Worm (Caenorhabditis elegans) whole organism, mixed stage, embryonic: ENCODE results near the gene gpa-6.

Experiments
- M03D4.4 ChIP-seq: sonication (generic microtip); optimal IDR thresholded peaks from 2 replicates; lab custom pipeline; 2017; ENCODE audit warnings: mild to moderate bottlenecking, missing genetic modification characterization, missing compliant biosample characterization
- bed-3 ChIP-seq: fragments of 200-800 bp; sonication (Bioruptor generic); optimal IDR thresholded peaks from 3 replicates; lab custom pipeline; 2018; ENCODE audit warnings: mild to moderate bottlenecking, missing genetic modification characterization, moderate library complexity, missing compliant biosample characterization
- blmp-1 ChIP-seq: fragments of 150-350 bp; optimal IDR thresholded peaks from 2 replicates; lab custom pipeline; 2014; ENCODE audit warnings: missing biosample characterization, missing genetic modification characterization
- ceh-39 ChIP-seq: fragments of 150-350 bp; optimal IDR thresholded peaks from 2 replicates; lab custom pipeline; 2014; ENCODE audit warnings: missing biosample characterization, missing genetic modification characterization
- ceh-43 ChIP-seq: fragments of 200-800 bp; sonication (Bioruptor generic); optimal IDR thresholded peaks from 2 replicates; lab custom pipeline; 2018; ENCODE audit warnings: mild to moderate bottlenecking, missing genetic modification characterization, moderate library complexity, missing compliant biosample characterization
- ceh-83 ChIP-seq: fragments of 200-800 bp; sonication (Bioruptor generic); optimal IDR thresholded peaks from 2 replicates; lab custom pipeline; 2018; ENCODE audit warnings: mild to moderate bottlenecking, missing genetic modification characterization, missing compliant biosample characterization
- ces-1 ChIP-seq: fragments of 150-350 bp; optimal IDR thresholded peaks from 2 replicates; lab custom pipeline; 2014; ENCODE audit warnings: missing biosample characterization, missing genetic modification reagents, missing genetic modification characterization
- cnd-1 ChIP-seq: fragments of 200-800 bp; sonication (Bioruptor generic); optimal IDR thresholded peaks from 2 replicates; lab custom pipeline; 2018; ENCODE audit warnings: mild to moderate bottlenecking, missing genetic modification characterization, missing compliant biosample characterization
- drap-1 ChIP-seq: fragments of 200-800 bp; sonication (Bioruptor generic); optimal IDR thresholded peaks from 3 replicates; lab custom pipeline; 2018; ENCODE audit warnings: mild to moderate bottlenecking, missing genetic modification characterization, missing compliant biosample characterization
- elt-1 ChIP-seq: sonication (generic microtip); optimal IDR thresholded peaks from 2 replicates; lab custom pipeline; 2017; ENCODE audit warnings: missing genetic modification characterization, mild to moderate bottlenecking, missing compliant biosample characterization, antibody characterized with exemption, moderate library complexity, borderline replicate concordance; ENCODE audit not compliant: insufficient read depth
- elt-3 ChIP-seq: fragments of 150-350 bp; optimal IDR thresholded peaks from 2 replicates; lab custom pipeline; 2014; ENCODE audit warnings: missing biosample characterization, missing genetic modification characterization
- flh-1 ChIP-seq: fragments of 200-800 bp; sonication (Bioruptor generic); optimal IDR thresholded peaks from 2 replicates; lab custom pipeline; 2018; ENCODE audit warnings: mild to moderate bottlenecking, missing genetic modification characterization, moderate library complexity, missing compliant biosample characterization
- ham-2 ChIP-seq: fragments of 200-800 bp; sonication (Bioruptor generic); optimal IDR thresholded peaks from 2 replicates; lab custom pipeline; 2018; ENCODE audit warnings: mild to moderate bottlenecking, missing genetic modification characterization, missing compliant biosample characterization
- hlh-1 ChIP-seq: fragments of 150-350 bp; optimal IDR thresholded peaks from 2 replicates; lab custom pipeline; 2014; ENCODE audit warnings: missing biosample characterization, missing genetic modification reagents, missing genetic modification characterization
- lin-13 ChIP-seq: fragments of 150-350 bp; optimal IDR thresholded peaks from 2 replicates; lab custom pipeline; 2014; ENCODE audit warnings: missing biosample characterization, missing genetic modification characterization
- lin-32 ChIP-seq: fragments of 200-800 bp; sonication (Bioruptor generic); optimal IDR thresholded peaks from 2 replicates; lab custom pipeline; 2018; ENCODE audit warnings: mild to moderate bottlenecking, missing genetic modification characterization, missing compliant biosample characterization
- lsy-2 ChIP-seq: fragments of 150-350 bp; optimal IDR thresholded peaks from 2 replicates; lab custom pipeline; 2014; ENCODE audit warnings: missing biosample characterization, missing genetic modification characterization
- mab-5 ChIP-seq: fragments of 150-350 bp; optimal IDR thresholded peaks from 2 replicates; lab custom pipeline; 2014; ENCODE audit warnings: missing biosample characterization, missing genetic modification characterization
- mep-1 ChIP-seq: fragments of 150-350 bp; optimal IDR thresholded peaks from 2 replicates; lab custom pipeline; 2017; ENCODE audit warnings: missing biosample characterization, missing genetic modification reagents, missing genetic modification characterization, inconsistent platforms
- mls-2 ChIP-seq: sonication (generic microtip); optimal IDR thresholded peaks from 2 replicates; lab custom pipeline; 2016; ENCODE audit warnings: mild to moderate bottlenecking, missing genetic modification characterization, moderate library complexity, missing compliant biosample characterization
- nhr-12 ChIP-seq: fragments of 150-350 bp; optimal IDR thresholded peaks from 2 replicates; lab custom pipeline; 2014; ENCODE audit warnings: missing biosample characterization, missing genetic modification characterization
- nhr-2 ChIP-seq: fragments of 150-350 bp; optimal IDR thresholded peaks from 2 replicates; lab custom pipeline; 2014; ENCODE audit warnings: missing biosample characterization, missing genetic modification characterization
- nhr-237 ChIP-seq: fragments of 150-350 bp; optimal IDR thresholded peaks from 2 replicates; lab custom pipeline; 2014; ENCODE audit warnings: missing biosample characterization, missing genetic modification characterization
- nhr-28 ChIP-seq: fragments of 150-350 bp; optimal IDR thresholded peaks from 2 replicates; lab custom pipeline; 2014; ENCODE audit warnings: missing biosample characterization, missing genetic modification characterization
- pha-4 ChIP-seq: fragments of 150-350 bp; optimal IDR thresholded peaks from 2 replicates; lab custom pipeline; 2018; ENCODE audit warnings: missing biosample characterization, missing genetic modification reagents, missing genetic modification characterization
- sem-2 ChIP-seq: fragments of 200-800 bp; sonication (Bioruptor generic); optimal IDR thresholded peaks from 2 replicates; lab custom pipeline; 2018; ENCODE audit warnings: mild to moderate bottlenecking, missing genetic modification characterization, missing compliant biosample characterization
- snpc-4 ChIP-seq: fragments of 150-350 bp; optimal IDR thresholded peaks from 2 replicates; lab custom pipeline; 2014; ENCODE audit warnings: missing biosample characterization, missing genetic modification characterization
- sptf-1 ChIP-seq: sonication (generic microtip); optimal IDR thresholded peaks from 2 replicates; lab custom pipeline; 2017; ENCODE audit warnings: mild to moderate bottlenecking, missing genetic modification characterization, moderate library complexity, missing compliant biosample characterization
- tbx-8 ChIP-seq: fragments of 200-800 bp; sonication (Bioruptor generic); optimal IDR thresholded peaks from 2 replicates; lab custom pipeline; 2018; ENCODE audit warnings: mild to moderate bottlenecking, missing genetic modification characterization, moderate library complexity, missing compliant biosample characterization
- unc-120 ChIP-seq: sonication (generic microtip); optimal IDR thresholded peaks from 2 replicates; lab custom pipeline; 2017; ENCODE audit warnings: missing genetic modification characterization, missing compliant biosample characterization; ENCODE audit not compliant: poor library complexity, severe bottlenecking
- unc-39 ChIP-seq: fragments of 150-350 bp; optimal IDR thresholded peaks from 2 replicates; lab custom pipeline; 2014; ENCODE audit warnings: missing biosample characterization, missing genetic modification characterization
- unc-62 ChIP-seq: fragments of 150-350 bp; optimal IDR thresholded peaks from 2 replicates; lab custom pipeline; 2014; ENCODE audit warnings: missing biosample characterization, missing genetic modification reagents, missing genetic modification characterization
- zip-8 ChIP-seq: fragments of 150-350 bp; optimal IDR thresholded peaks from 2 replicates; lab custom pipeline; 2014; ENCODE audit warnings: missing biosample characterization, missing genetic modification characterization
- ztf-11 ChIP-seq: fragments of 150-350 bp; optimal IDR thresholded peaks from 2 replicates; lab custom pipeline; 2014; ENCODE audit warnings: missing biosample characterization, missing genetic modification characterization

The gpa-6 gene

ce11 chrX:13163185-13163584, 27.8 kb upstream of the gpa-6 start:
- TF ChIP-seq unc-120 (tag; lab: Kevin White, UChicago) (no peak), unc-62 (GFP tag; lab: Kevin White, UChicago) (no peak), mab-5 (tag; lab: Kevin White, UChicago) (no peak), sem-2 (GFP tag; lab: Kevin White, UChicago) (no peak), tbx-8 (GFP tag; lab: Kevin White, UChicago) (no peak), flh-1 (GFP tag; lab: Kevin White, UChicago) (no peak), hlh-1 (no peak)
- TF ChIP-seq, all 35 proteins: peak for 0

DNA sequence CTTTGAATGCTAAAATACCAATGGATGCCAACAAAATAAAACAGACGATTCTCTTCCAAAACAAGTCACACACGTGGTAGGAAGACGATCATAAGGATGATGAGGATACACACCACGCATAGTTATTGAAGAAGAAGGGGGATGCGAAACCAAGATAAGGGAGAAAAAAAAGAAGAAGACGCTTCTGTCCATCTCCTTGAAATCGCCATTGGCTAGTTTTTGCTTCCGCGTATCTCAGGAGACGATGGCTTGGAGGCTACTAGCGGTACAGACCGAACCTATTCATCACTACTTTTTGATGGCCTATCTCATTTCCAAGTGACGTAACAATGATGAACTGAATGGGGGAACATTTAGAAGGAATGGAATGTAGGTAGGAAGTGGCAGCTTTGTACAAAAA, 26.7 kb upstream of the gpa-6 start:
- TF ChIP-seq ceh-43 (GFP tag; lab: Kevin White, UChicago) = no peak
- TF ChIP-seq elt-1 (tag; lab: Kevin White, UChicago) = peak; percentile 5
- peak; percentile 2 for TF ChIP-seq zip-8 (tag; lab: Kevin White, UChicago)
- peak; percentile 49 for TF ChIP-seq ham-2
- no peak for TF ChIP-seq ces-1 (GFP tag; lab: Kevin White, UChicago)

- TF ChIP-seq hlh-1 (no peak), mab-5 (tag; lab: Kevin White, UChicago) (no peak), blmp-1 (tag; lab: Kevin White, UChicago) (peak; percentile 17), elt-3 (peak; percentile 57)
Observed at ce11 chrX:13165686-13166085, 25.3 kb upstream of the gpa-6 start.

- TF ChIP-seq lin-13 (tag; lab: Kevin White, UChicago) = no peak
- no peak for TF ChIP-seq snpc-4
- TF ChIP-seq elt-3 = no peak
- TF ChIP-seq ceh-83 (GFP tag; lab: Kevin White, UChicago) = no peak
- peak; percentile 84 for TF ChIP-seq unc-62 (GFP tag; lab: Kevin White, UChicago)
- no peak for TF ChIP-seq tbx-8 (GFP tag; lab: Kevin White, UChicago)
- TF ChIP-seq pha-4 (tag; lab: Kevin White, UChicago) = no peak
- TF ChIP-seq blmp-1 (tag; lab: Kevin White, UChicago) = no peak
- TF ChIP-seq sptf-1 (tag; lab: Kevin White, UChicago) = no peak
- TF ChIP-seq mab-5 (tag; lab: Kevin White, UChicago) = no peak
- TF ChIP-seq lsy-2 = peak; percentile 2
- no peak for TF ChIP-seq nhr-12
- peak; percentile 72 for TF ChIP-seq zip-8 (tag; lab: Kevin White, UChicago)
- no peak for TF ChIP-seq ceh-43 (GFP tag; lab: Kevin White, UChicago)
- TF ChIP-seq flh-1 (GFP tag; lab: Kevin White, UChicago) = no peak
- TF ChIP-seq nhr-2 (tag; lab: Kevin White, UChicago) = peak; percentile 88
- TF ChIP-seq nhr-28 (tag; lab: Kevin White, UChicago) = no peak
- peak; percentile 70 for TF ChIP-seq unc-120 (tag; lab: Kevin White, UChicago)
- no peak for TF ChIP-seq lin-32 (GFP tag; lab: Kevin White, UChicago)
- TF ChIP-seq ceh-39 (tag; lab: Kevin White, UChicago) = no peak
- TF ChIP-seq drap-1 (GFP tag; lab: Kevin White, UChicago) = no peak
- peak; percentile 97 for TF ChIP-seq hlh-1
- no peak for TF ChIP-seq nhr-237 (tag; lab: Kevin White, UChicago)
- TF ChIP-seq sem-2 (GFP tag; lab: Kevin White, UChicago) = no peak
- TF ChIP-seq mep-1 (tag; lab: Kevin White, UChicago) = no peak
- TF ChIP-seq ztf-11 = no peak
- TF ChIP-seq M03D4.4 (tag; lab: Kevin White, UChicago) = no peak
- peak; percentile 33 for TF ChIP-seq ham-2
- peak; percentile 27 for TF ChIP-seq mls-2
- no peak for TF ChIP-seq cnd-1 (tag; lab: Kevin White, UChicago)
- TF ChIP-seq elt-1 (tag; lab: Kevin White, UChicago) = peak; percentile 94
- peak; percentile 23 for TF ChIP-seq ces-1 (GFP tag; lab: Kevin White, UChicago)
Observed at ce11 chrX:13169133-13169532, 21.9 kb upstream of the gpa-6 start.

DNA sequence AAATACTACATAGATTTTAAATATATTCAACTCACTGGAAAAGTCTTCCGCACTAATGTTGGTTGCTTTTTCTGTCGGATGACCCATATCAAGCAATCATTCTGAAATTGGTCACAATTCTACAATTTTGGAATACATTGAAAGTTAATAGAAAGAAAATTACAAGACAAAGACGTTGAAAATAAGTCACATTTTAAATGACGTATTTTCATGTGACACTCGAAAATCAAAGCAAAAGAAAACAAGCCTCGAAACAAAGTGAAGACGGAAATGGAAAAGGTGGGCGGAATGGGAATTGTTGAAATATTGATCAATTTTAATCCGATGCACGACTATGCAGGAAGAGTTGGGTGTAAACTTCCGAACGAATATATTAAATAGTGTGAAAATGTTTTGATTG, 21.0 kb upstream of the gpa-6 start, which contains the start of gene mob-2:
Gene mob-2, minus strand, starts transcription at position 101 of the 400 bp plus-strand sequence.
- TF ChIP-seq bed-3 (GFP tag; lab: Kevin White, UChicago) (no peak), lsy-2 (no peak), cnd-1 (tag; lab: Kevin White, UChicago) (no peak), unc-39 (tag; lab: Kevin White, UChicago) (no peak), elt-1 (tag; lab: Kevin White, UChicago) (no peak), nhr-2 (tag; lab: Kevin White, UChicago) (no peak), tbx-8 (GFP tag; lab: Kevin White, UChicago) (no peak), flh-1 (GFP tag; lab: Kevin White, UChicago) (no peak), elt-3 (no peak), ceh-43 (GFP tag; lab: Kevin White, UChicago) (no peak), M03D4.4 (tag; lab: Kevin White, UChicago) (no peak), mep-1 (tag; lab: Kevin White, UChicago) (no peak), ceh-39 (tag; lab: Kevin White, UChicago) (no peak)
- TF ChIP-seq, all 35 proteins: peak for 0
